Fruit fly (Drosophila melanogaster) whole organism, wandering third instar larva: Measurements from ENCODE around the gene CG34256.

Source experiments
- CrebA ChIP-seq: fragments of 200-800 bp; sonication (Bioruptor generic); optimal IDR thresholded peaks from 2 replicates; lab custom pipeline; 2016; ENCODE audit warnings: missing biosample characterization, mild to moderate bottlenecking, missing genetic modification characterization, borderline replicate concordance
- Dfd ChIP-seq: fragments of >200 bp; optimal IDR thresholded peaks from 2 replicates; lab custom pipeline; 2017; ENCODE audit warnings: missing biosample characterization, missing genetic modification characterization
- GATAd ChIP-seq: sonication (Bioruptor generic); optimal IDR thresholded peaks from 2 replicates; lab custom pipeline; 2016; ENCODE audit warnings: missing biosample characterization, missing genetic modification characterization
- Myc ChIP-seq: fragments of >200 bp; optimal IDR thresholded peaks from 2 replicates; lab custom pipeline; 2017
- N ChIP-seq: fragments of >200 bp; optimal IDR thresholded peaks from 2 replicates; lab custom pipeline; 2018; ENCODE audit warnings: missing biosample characterization, missing external identifiers, missing genetic modification characterization
- OdsH ChIP-seq: fragments of 200-800 bp; sonication (Bioruptor generic); optimal IDR thresholded peaks from 2 replicates; lab custom pipeline; 2016; ENCODE audit warnings: missing biosample characterization, mild to moderate bottlenecking, missing genetic modification characterization
- Rel ChIP-seq, 2 experiments: fragments of 200-800 bp; sonication (Bioruptor generic) in 1 of 2; optimal IDR thresholded peaks; 2 replicates in 1 of 2; 3 replicates in 1 of 2; lab custom pipeline; 2016 to 2019; ENCODE audit warnings: mild to moderate bottlenecking in 2 of 2, missing biosample characterization in 2 of 2, missing genetic modification characterization in 2 of 2, moderate library complexity in 1 of 2
- Sp1 ChIP-seq: fragments of 200-800 bp; sonication (Bioruptor generic); optimal IDR thresholded peaks from 3 replicates; lab custom pipeline; 2019; ENCODE audit warnings: missing biosample characterization, mild to moderate bottlenecking, missing genetic modification characterization, moderate library complexity
- br ChIP-seq: fragments of 200-800 bp; sonication (Bioruptor generic); optimal IDR thresholded peaks from 2 replicates; lab custom pipeline; 2016; ENCODE audit warnings: missing biosample characterization, missing genetic modification characterization
- brk ChIP-seq: fragments of 200-800 bp; sonication (Bioruptor generic); optimal IDR thresholded peaks from 2 replicates; lab custom pipeline; 2016; ENCODE audit warnings: missing biosample characterization, mild to moderate bottlenecking, missing genetic modification characterization
- foxo ChIP-seq, 2 experiments: fragments of 200-800 bp; sonication (Bioruptor generic); optimal IDR thresholded peaks; 2 replicates in 1 of 2; 3 replicates in 1 of 2; lab custom pipeline; 2016 to 2017; ENCODE audit warnings: missing biosample characterization in 2 of 2, missing genetic modification characterization in 2 of 2
- h ChIP-seq: fragments of 200-800 bp; sonication (Bioruptor generic); optimal IDR thresholded peaks from 3 replicates; lab custom pipeline; 2016; ENCODE audit warnings: missing biosample characterization, mild to moderate bottlenecking, missing genetic modification characterization
- rgr ChIP-seq: fragments of 200-800 bp; sonication (Bioruptor generic); optimal IDR thresholded peaks from 3 replicates; lab custom pipeline; 2016; ENCODE audit warnings: missing biosample characterization, mild to moderate bottlenecking, missing genetic modification characterization

dm6 chr3L:19015454-19016054, 25.9 kb upstream of the CG34256 start:
- TF ChIP-seq h (GFP tag; lab: Kevin White, UChicago) (peak; percentile 70), N (GFP tag; lab: Kevin White, UChicago) (no peak), Rel (GFP tag; optimal IDR thresholded peaks at IDR 0.05; lab: Kevin White, UChicago) (no peak), Rel (tag; optimal IDR thresholded peaks at IDR 0.05; lab: Kevin White, UChicago) (peak; percentile 82), foxo (GFP tag; optimal IDR thresholded peaks at IDR 0.05; lab: Kevin White, UChicago) (no peak), GATAd (no peak), br (GFP tag; lab: Kevin White, UChicago) (peak; percentile 14), Sp1 (peak; percentile 58), OdsH (GFP tag; lab: Kevin White, UChicago) (no peak), brk (GFP tag; lab: Kevin White, UChicago) (no peak), rgr (no peak), CrebA (peak; percentile 71), Dfd (GFP tag; lab: Kevin White, UChicago) (no peak), Myc (lab: Kevin White, UChicago) (no peak)
